Worm (Caenorhabditis elegans) whole organism, L4 larva: ENCODE results near the gene F55E10.1.
"Not testable (repeated sequence)": the region's sequence is repeated elsewhere in the genome, so short reads cannot be mapped to it uniquely, and the experiment has no call there.

Experiments used
- D1046.2 ChIP-seq: fragments of 200-800 bp; sonication (Bioruptor generic); IDR thresholded peaks from 2 replicates; pipeline ENCODE4 v1.3.6; 2022; ENCODE audit warnings: missing genetic modification characterization, missing compliant biosample characterization
- F10B5.3 ChIP-seq: sonication (generic microtip); optimal IDR thresholded peaks from 2 replicates; lab custom pipeline; 2016; ENCODE audit warnings: mild to moderate bottlenecking, missing genetic modification characterization, missing compliant biosample characterization
- Y5F2A.4 ChIP-seq: fragments of 200-800 bp; sonication (Bioruptor generic); optimal IDR thresholded peaks from 2 replicates; lab custom pipeline; 2018; ENCODE audit warnings: mild to moderate bottlenecking, missing genetic modification characterization, missing compliant biosample characterization
- ZK337.2 ChIP-seq: fragments of 200-800 bp; sonication (Bioruptor generic); IDR thresholded peaks from 2 replicates; pipeline ENCODE4 v1.3.6; 2022; ENCODE audit warnings: missing genetic modification reagents, missing genetic modification characterization, missing compliant biosample characterization
- aha-1 ChIP-seq: fragments of 150-350 bp; peaks from one replicate; lab custom pipeline; 2014; ENCODE audit warnings: missing biosample characterization, missing genetic modification characterization
- ama-1 ChIP-seq: fragments of 150-350 bp; optimal IDR thresholded peaks from 2 replicates; lab custom pipeline; 2014; ENCODE audit warnings: inconsistent platforms, mixed read lengths
- ceh-20 ChIP-seq: fragments of 200-800 bp; sonication (Bioruptor generic); IDR thresholded peaks from 2 replicates; pipeline ENCODE4 v1.3.6; 2022; ENCODE audit warnings: missing genetic modification reagents, missing genetic modification characterization, missing compliant biosample characterization
- ceh-32 ChIP-seq: sonication (generic microtip); optimal IDR thresholded peaks from 2 replicates; lab custom pipeline; 2016; ENCODE audit warnings: mild to moderate bottlenecking, missing genetic modification characterization, missing compliant biosample characterization; ENCODE audit not compliant: poor library complexity
- ceh-82 ChIP-seq: sonication (generic microtip); optimal IDR thresholded peaks from 2 replicates; lab custom pipeline; 2017; ENCODE audit warnings: missing biosample characterization, missing genetic modification characterization
- daf-12 ChIP-seq: fragments of 150-350 bp; optimal IDR thresholded peaks from 2 replicates; lab custom pipeline; 2014; ENCODE audit warnings: missing biosample characterization, missing genetic modification reagents, missing genetic modification characterization
- daf-16 ChIP-seq, 3 experiments: sonication (generic microtip); optimal IDR thresholded peaks; 2 replicates each; lab custom pipeline; 2016 to 2017; ENCODE audit warnings: missing genetic modification characterization in 3 of 3, missing genetic modification reagents in 3 of 3, mild to moderate bottlenecking in 2 of 3, missing compliant biosample characterization in 2 of 3, missing biosample characterization in 1 of 3, moderate library complexity in 1 of 3
- dmd-6 ChIP-seq: fragments of 200-800 bp; sonication (Bioruptor generic); IDR thresholded peaks from 2 replicates; pipeline ENCODE4 v1.3.6; 2022; ENCODE audit warnings: missing genetic modification reagents, missing genetic modification characterization, missing compliant biosample characterization
- dmd-8 ChIP-seq: fragments of 200-800 bp; sonication (Bioruptor generic); IDR thresholded peaks from 2 replicates; pipeline ENCODE4 v1.3.6; 2022; ENCODE audit warnings: missing genetic modification characterization, missing compliant biosample characterization
- dmd-9 ChIP-seq: fragments of 200-800 bp; sonication (Bioruptor generic); IDR thresholded peaks from 2 replicates; pipeline ENCODE4 v1.3.6; 2022; ENCODE audit warnings: missing genetic modification reagents, missing genetic modification characterization, missing compliant biosample characterization
- dve-1 ChIP-seq: sonication (generic microtip); optimal IDR thresholded peaks from 2 replicates; lab custom pipeline; 2017; ENCODE audit warnings: antibody characterized with exemption, mild to moderate bottlenecking, missing genetic modification characterization, missing compliant biosample characterization; ENCODE audit not compliant: insufficient read depth
- hmg-1.1 ChIP-seq: fragments of 200-800 bp; sonication (Bioruptor generic); IDR thresholded peaks from 2 replicates; pipeline ENCODE4 v1.3.6; 2022; ENCODE audit warnings: missing genetic modification reagents, missing genetic modification characterization, missing compliant biosample characterization
- lsy-2 ChIP-seq, 2 experiments: fragments of 150-350 bp in 1 of 2; sonication (generic microtip) in 1 of 2; optimal IDR thresholded peaks; 2 replicates each; lab custom pipeline; 2014 to 2017; ENCODE audit warnings: missing biosample characterization in 2 of 2, missing genetic modification characterization in 2 of 2
- mdl-1 ChIP-seq, 2 experiments: fragments of 150-350 bp in 1 of 2; sonication (generic microtip) in 1 of 2; optimal IDR thresholded peaks; 2 replicates each; lab custom pipeline; 2014 to 2017; ENCODE audit warnings: missing biosample characterization in 2 of 2, missing genetic modification characterization in 2 of 2
- mxl-2 ChIP-seq: fragments of 200-800 bp; sonication (Bioruptor generic); conservative IDR thresholded peaks from 2 replicates; pipeline ENCODE4 v1.3.6; 2022; ENCODE audit warnings: missing genetic modification reagents, missing genetic modification characterization, missing compliant biosample characterization
- nhr-11 ChIP-seq: fragments of 150-350 bp; optimal IDR thresholded peaks from 2 replicates; lab custom pipeline; 2014; ENCODE audit warnings: missing biosample characterization, missing genetic modification characterization
- nhr-111 ChIP-seq: fragments of 200-800 bp; sonication (Bioruptor generic); optimal IDR thresholded peaks from 2 replicates; lab custom pipeline; 2018; ENCODE audit warnings: mild to moderate bottlenecking, missing genetic modification characterization, missing compliant biosample characterization
- nhr-237 ChIP-seq: sonication (generic microtip); optimal IDR thresholded peaks from 2 replicates; lab custom pipeline; 2017; ENCODE audit warnings: missing biosample characterization, missing genetic modification characterization
- nhr-28 ChIP-seq: fragments of 150-350 bp; optimal IDR thresholded peaks from 2 replicates; lab custom pipeline; 2014; ENCODE audit warnings: missing biosample characterization, missing genetic modification characterization
- nhr-48 ChIP-seq: sonication (generic microtip); optimal IDR thresholded peaks from 2 replicates; lab custom pipeline; 2016; ENCODE audit warnings: mild to moderate bottlenecking, missing genetic modification characterization, missing compliant biosample characterization
- nhr-6 ChIP-seq: fragments of 150-350 bp; optimal IDR thresholded peaks from 2 replicates; lab custom pipeline; 2014; ENCODE audit warnings: missing biosample characterization, missing genetic modification characterization
- nhr-77 ChIP-seq: fragments of 150-350 bp; optimal IDR thresholded peaks from 2 replicates; lab custom pipeline; 2014; ENCODE audit warnings: missing biosample characterization, missing genetic modification characterization
- php-3 ChIP-seq: fragments of 200-800 bp; sonication (Bioruptor generic); IDR thresholded peaks from 2 replicates; pipeline ENCODE4 v1.3.6; 2022; ENCODE audit warnings: missing genetic modification reagents, missing genetic modification characterization, missing compliant biosample characterization
- pqm-1 ChIP-seq: sonication (generic microtip); optimal IDR thresholded peaks from 2 replicates; lab custom pipeline; 2017; ENCODE audit warnings: missing biosample characterization, missing genetic modification characterization
- sdz-12 ChIP-seq: fragments of 200-800 bp; sonication (Bioruptor generic); optimal IDR thresholded peaks from 2 replicates; lab custom pipeline; 2018; ENCODE audit warnings: mild to moderate bottlenecking, missing genetic modification characterization, missing compliant biosample characterization
- set-16 ChIP-seq: fragments of 200-800 bp; sonication (Bioruptor generic); IDR thresholded peaks from 2 replicates; pipeline ENCODE4 v1.3.6; 2022; ENCODE audit warnings: missing genetic modification reagents, missing genetic modification characterization, missing compliant biosample characterization
- tag-97 ChIP-seq: fragments of 200-800 bp; sonication (Bioruptor generic); IDR thresholded peaks from 2 replicates; pipeline ENCODE4 v1.3.6; 2022; ENCODE audit warnings: missing genetic modification characterization, missing compliant biosample characterization
- unc-62 ChIP-seq, 3 experiments: fragments of 150-350 bp in 1 of 3; sonication (generic microtip); optimal IDR thresholded peaks in 2 of 3; peaks in 1 of 3; 1 replicate in 1 of 3; 2 replicates in 2 of 3; lab custom pipeline; 2014 to 2017; ENCODE audit warnings: missing biosample characterization in 3 of 3, missing genetic modification characterization in 3 of 3, missing genetic modification reagents in 3 of 3, missing genotype in 1 of 3
- zip-11 ChIP-seq: fragments of 200-800 bp; sonication (Bioruptor generic); IDR thresholded peaks from 2 replicates; pipeline ENCODE4 v1.3.6; 2022; ENCODE audit warnings: missing genetic modification characterization, missing compliant biosample characterization

F55E10.1 gene

ce11 chrX:8310747-8311146 is 31.0 kb upstream of the F55E10.1 start:
- TF ChIP-seq unc-62 (GFP tag; optimal IDR thresholded peaks at IDR 0.05 in 1 of 2; lab: Kevin White, UChicago) (no peak), unc-62 (tag; optimal IDR thresholded peaks at IDR 0.05; lab: Kevin White, UChicago) (no peak), aha-1 (tag; lab: Kevin White, UChicago) (peak; percentile 78)

DNA sequence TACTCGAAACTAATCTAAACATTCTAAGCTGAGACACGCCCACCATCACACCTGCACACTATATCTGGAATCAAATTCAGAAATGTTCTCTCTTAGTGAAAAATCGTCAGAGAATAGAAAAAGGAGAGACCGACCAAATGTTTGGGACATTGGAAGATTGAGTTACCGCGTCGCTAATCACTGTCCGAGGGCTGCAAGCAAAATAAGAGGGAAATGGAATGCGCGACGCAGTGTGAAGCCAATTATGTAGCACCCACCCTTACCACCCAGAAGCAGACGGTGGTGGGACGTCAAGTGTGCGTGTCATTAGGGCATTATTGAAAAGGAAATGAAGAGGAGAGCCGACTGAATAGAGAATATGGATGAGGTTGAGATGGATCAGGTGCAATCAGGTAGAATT is 30.2 kb upstream of the F55E10.1 start:
- TF ChIP-seq F10B5.3 (tag; lab: Kevin White, UChicago) (no peak), aha-1 (tag; lab: Kevin White, UChicago) (peak; percentile 26), nhr-237 (tag; lab: Kevin White, UChicago) (no peak)

DNA sequence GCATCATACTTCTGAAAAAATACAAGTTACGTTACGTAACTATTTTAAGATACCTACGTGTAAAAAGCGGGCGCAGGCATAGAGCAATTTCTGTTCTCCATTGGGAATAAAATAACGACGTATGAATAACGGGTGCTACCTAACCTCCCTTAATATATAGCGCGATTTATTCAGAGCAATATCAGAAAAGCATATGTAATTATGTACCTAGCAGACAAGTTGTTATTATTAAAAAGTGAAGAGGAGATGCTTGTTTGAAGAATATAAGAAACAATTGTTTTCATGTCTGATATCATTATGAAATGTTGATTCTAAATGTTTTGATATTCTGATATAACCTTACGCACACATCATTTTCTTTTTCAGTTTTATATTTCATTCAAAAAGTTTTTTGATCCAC is 22.8 kb upstream of the F55E10.1 start, which contains the start of gene srh-11:
srh-11 (minus strand) TSS at position 101 of the 400 bp plus-strand sequence.
- TF ChIP-seq daf-12 (tag; lab: Kevin White, UChicago), result no peak
- no peak for TF ChIP-seq F10B5.3 (tag; lab: Kevin White, UChicago)
- TF ChIP-seq nhr-111, result no peak
- no peak for TF ChIP-seq php-3
- no peak for TF ChIP-seq ceh-20 (GFP tag; lab: Robert Waterston, UW)
- no peak for TF ChIP-seq dmd-8 (GFP tag; lab: Robert Waterston, UW)
- TF ChIP-seq tag-97 (GFP tag; lab: Robert Waterston, UW), result no peak
- no peak for TF ChIP-seq set-16 (GFP tag; lab: Robert Waterston, UW)
- no peak for TF ChIP-seq hmg-1.1
- TF ChIP-seq ceh-82, result no peak
- no peak for TF ChIP-seq D1046.2 (GFP tag; lab: Robert Waterston, UW)

DNA sequence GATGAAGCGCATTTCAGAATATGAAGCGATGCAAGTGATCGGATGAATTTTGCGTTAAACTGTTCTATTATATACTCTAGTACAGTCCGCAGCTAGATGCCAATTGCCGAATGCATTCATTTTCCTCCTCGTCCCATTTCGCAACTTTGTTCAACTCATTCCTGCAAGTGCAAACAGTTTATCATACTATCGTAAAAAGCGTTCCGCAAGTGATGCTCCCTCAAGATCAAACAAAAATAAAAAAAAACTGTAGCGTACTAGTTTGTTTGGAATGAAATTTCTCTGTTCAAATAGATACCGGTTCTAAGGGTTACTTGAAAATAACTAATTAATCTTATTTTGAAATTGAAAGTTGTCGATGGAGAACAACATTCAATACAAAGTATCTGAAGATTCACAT is 20.9 kb upstream of the F55E10.1 start, which contains the start of gene pqn-57:
pqn-57 (minus strand) TSS at position 101 of the 400 bp plus-strand sequence.
- no peak for TF ChIP-seq daf-16 (GFP tag; optimal IDR thresholded peaks at IDR 0.05; lab: Kevin White, UChicago)
- no peak for TF ChIP-seq daf-16 (tag; optimal IDR thresholded peaks at IDR 0.05; lab: Kevin White, UChicago)
- no peak for TF ChIP-seq nhr-77 (tag; lab: Kevin White, UChicago)
- TF ChIP-seq nhr-11 (tag; lab: Kevin White, UChicago), result no peak
- no peak for TF ChIP-seq sdz-12 (GFP tag; lab: Kevin White, UChicago)
- no peak for TF ChIP-seq zip-11 (GFP tag; lab: Robert Waterston, UW)
- TF ChIP-seq nhr-6, result no peak
- TF ChIP-seq ceh-82, result no peak
- TF ChIP-seq dmd-9 (GFP tag; lab: Robert Waterston, UW), result no peak
- TF ChIP-seq Y5F2A.4, result no peak
- TF ChIP-seq ZK337.2 (GFP tag; lab: Robert Waterston, UW), result no peak
- no peak for TF ChIP-seq nhr-48 (tag; lab: Kevin White, UChicago)
- TF ChIP-seq lsy-2 (tag; optimal IDR thresholded peaks at IDR 0.05; lab: Kevin White, UChicago), result no peak

DNA sequence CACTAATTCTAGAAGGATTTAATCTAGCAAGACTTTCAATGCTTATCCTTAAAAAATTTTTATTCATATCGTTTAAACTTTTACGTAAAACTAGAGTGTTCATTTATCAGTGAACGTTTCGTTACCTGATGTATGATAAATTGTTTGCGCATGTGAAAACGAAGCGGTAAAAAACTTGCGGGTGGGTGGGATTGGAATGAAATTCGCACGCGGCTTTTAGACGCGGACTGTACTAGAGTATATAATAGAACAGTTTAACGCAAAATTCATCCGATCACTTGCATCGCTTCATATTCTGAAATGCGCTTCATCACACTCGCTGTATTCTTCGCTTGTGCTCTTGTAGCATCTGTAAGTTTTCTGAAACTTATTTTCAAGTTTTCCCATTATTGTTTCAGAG is 20.0 kb upstream of the F55E10.1 start, which contains the start of gene abu-9:
abu-9 (plus strand) TSS at position 301 of the 400 bp plus-strand sequence.
- TF ChIP-seq mxl-2 (GFP tag; lab: Robert Waterston, UW); ceh-32; mdl-1 (tag; optimal IDR thresholded peaks at IDR 0.05; lab: Kevin White, UChicago): not testable (repeated sequence)

- TF ChIP-seq ama-1 (lab: Kevin White, UChicago) (no peak), daf-16 (GFP tag; optimal IDR thresholded peaks at IDR 0.05; lab: Kevin White, UChicago) (no peak), daf-16 (tag; optimal IDR thresholded peaks at IDR 0.05; lab: Kevin White, UChicago) (peak; percentile 60), nhr-28 (tag; lab: Kevin White, UChicago) (peak; percentile 56), pqm-1 (tag; lab: Kevin White, UChicago) (peak; percentile 64), dve-1 (tag; lab: Kevin White, UChicago) (peak; percentile 12), dmd-6 (GFP tag; lab: Robert Waterston, UW) (0 out of 2 replicates have a peak, but pooled peaks have one; percentile 45)
- TF ChIP-seq, all 104 proteins: peak for 5
Observed at ce11 chrX:8323371-8323770, 18.4 kb upstream of the F55E10.1 start, which contains the start of gene R09F10.1. Gene R09F10.1, plus strand, starts transcription at chrX:8323592.
